Worm (Caenorhabditis elegans) whole organism, L4 larva: Measurements from ENCODE around the gene K03A11.6.

Experiments
- D1046.2 ChIP-seq: fragments of 200-800 bp; sonication (Bioruptor generic); IDR thresholded peaks from 2 replicates; pipeline ENCODE4 v1.3.6; 2022; ENCODE audit warnings: missing genetic modification characterization, missing compliant biosample characterization
- F37D6.2 ChIP-seq: sonication (generic microtip); optimal IDR thresholded peaks from 2 replicates; lab custom pipeline; 2016; ENCODE audit warnings: mild to moderate bottlenecking, missing genetic modification characterization, missing compliant biosample characterization
- F44E2.7 ChIP-seq: fragments of 200-800 bp; sonication (Bioruptor generic); IDR thresholded peaks from 2 replicates; pipeline ENCODE4 v2.1.2; 2022; ENCODE audit warnings: missing genetic modification characterization, missing compliant biosample characterization
- T26A8.4 ChIP-seq: fragments of 200-800 bp; sonication (Bioruptor generic); IDR thresholded peaks from 2 replicates; pipeline ENCODE4 v1.3.6; 2022; ENCODE audit warnings: missing genetic modification characterization, missing compliant biosample characterization
- Y105C5A.15 ChIP-seq: fragments of 200-800 bp; sonication (Bioruptor generic); IDR thresholded peaks from 2 replicates; pipeline ENCODE4 v1.3.6; 2022; ENCODE audit warnings: missing genetic modification characterization, missing compliant biosample characterization
- Y75B8A.6 ChIP-seq: fragments of 200-800 bp; sonication (Bioruptor generic); IDR thresholded peaks from 2 replicates; pipeline ENCODE4 v1.3.6; 2022; ENCODE audit warnings: missing genetic modification reagents, missing genetic modification characterization, missing compliant biosample characterization
- aha-1 ChIP-seq: fragments of 150-350 bp; peaks from one replicate; lab custom pipeline; 2014; ENCODE audit warnings: missing biosample characterization, missing genetic modification characterization
- arid-1 ChIP-seq: fragments of 200-800 bp; sonication (Bioruptor generic); conservative IDR thresholded peaks from 2 replicates; pipeline ENCODE4 v1.3.6; 2022; ENCODE audit warnings: missing genetic modification reagents, missing genetic modification characterization, missing compliant biosample characterization
- ceh-20 ChIP-seq: fragments of 200-800 bp; sonication (Bioruptor generic); IDR thresholded peaks from 2 replicates; pipeline ENCODE4 v1.3.6; 2022; ENCODE audit warnings: missing genetic modification reagents, missing genetic modification characterization, missing compliant biosample characterization
- ceh-44 ChIP-seq: fragments of 200-800 bp; sonication (Bioruptor generic); IDR thresholded peaks from 2 replicates; pipeline ENCODE4 v1.3.6; 2022; ENCODE audit warnings: missing genetic modification reagents, missing genetic modification characterization, missing compliant biosample characterization
- ceh-82 ChIP-seq: sonication (generic microtip); optimal IDR thresholded peaks from 2 replicates; lab custom pipeline; 2017; ENCODE audit warnings: missing biosample characterization, missing genetic modification characterization
- ces-1 ChIP-seq: fragments of 150-350 bp; sonication (generic microtip); optimal IDR thresholded peaks from 4 replicates; lab custom pipeline; 2014; ENCODE audit warnings: missing biosample characterization, missing genetic modification reagents, missing genetic modification characterization
- daf-16 ChIP-seq, 3 experiments: sonication (generic microtip); optimal IDR thresholded peaks; 2 replicates each; lab custom pipeline; 2016 to 2017; ENCODE audit warnings: missing genetic modification characterization in 3 of 3, missing genetic modification reagents in 3 of 3, mild to moderate bottlenecking in 2 of 3, missing compliant biosample characterization in 2 of 3, missing biosample characterization in 1 of 3, moderate library complexity in 1 of 3
- dmd-9 ChIP-seq: fragments of 200-800 bp; sonication (Bioruptor generic); IDR thresholded peaks from 2 replicates; pipeline ENCODE4 v1.3.6; 2022; ENCODE audit warnings: missing genetic modification reagents, missing genetic modification characterization, missing compliant biosample characterization
- dpl-1 ChIP-seq: fragments of 150-350 bp; optimal IDR thresholded peaks from 2 replicates; lab custom pipeline; 2014; ENCODE audit warnings: missing biosample characterization, missing genetic modification reagents, missing genetic modification characterization
- duxl-1 ChIP-seq: sonication (generic microtip); optimal IDR thresholded peaks from 2 replicates; lab custom pipeline; 2016; ENCODE audit warnings: mild to moderate bottlenecking, missing genetic modification characterization, moderate library complexity, missing compliant biosample characterization; ENCODE audit not compliant: poor library complexity
- egl-43 ChIP-seq: fragments of 200-800 bp; sonication (Bioruptor generic); IDR thresholded peaks from 2 replicates; pipeline ENCODE4 v1.3.6; 2022; ENCODE audit warnings: missing genetic modification reagents, missing genetic modification characterization, missing compliant biosample characterization
- fkh-10 ChIP-seq: fragments of 150-350 bp; optimal IDR thresholded peaks from 2 replicates; lab custom pipeline; 2014; ENCODE audit warnings: missing biosample characterization, missing genetic modification reagents, missing genetic modification characterization
- gei-8 ChIP-seq: fragments of 200-800 bp; sonication (Bioruptor generic); optimal IDR thresholded peaks from 2 replicates; lab custom pipeline; 2018; ENCODE audit warnings: mild to moderate bottlenecking, missing genetic modification characterization, missing compliant biosample characterization
- hlh-30 ChIP-seq: sonication (generic microtip); optimal IDR thresholded peaks from 2 replicates; lab custom pipeline; 2017; ENCODE audit warnings: antibody characterized with exemption, mild to moderate bottlenecking, missing genetic modification characterization, missing compliant biosample characterization; ENCODE audit not compliant: insufficient read depth
- jun-1 ChIP-seq: fragments of 150-350 bp; optimal IDR thresholded peaks from 2 replicates; lab custom pipeline; 2014; ENCODE audit warnings: missing biosample characterization, missing genetic modification reagents, missing genetic modification characterization
- lim-7 ChIP-seq: fragments of 200-800 bp; sonication (Bioruptor generic); IDR thresholded peaks from 2 replicates; pipeline ENCODE4 v1.3.6; 2022; ENCODE audit warnings: missing genetic modification characterization, missing compliant biosample characterization
- lin-13 ChIP-seq: fragments of 150-350 bp; optimal IDR thresholded peaks from 2 replicates; lab custom pipeline; 2014; ENCODE audit warnings: missing biosample characterization, missing genetic modification reagents, missing genetic modification characterization
- lin-38 ChIP-seq: fragments of 200-800 bp; sonication (Bioruptor generic); IDR thresholded peaks from 2 replicates; pipeline ENCODE4 v1.3.6; 2022; ENCODE audit warnings: missing genetic modification reagents, missing genetic modification characterization, missing compliant biosample characterization
- lsy-2 ChIP-seq, 2 experiments: fragments of 150-350 bp in 1 of 2; sonication (generic microtip) in 1 of 2; optimal IDR thresholded peaks; 2 replicates each; lab custom pipeline; 2014 to 2017; ENCODE audit warnings: missing biosample characterization in 2 of 2, missing genetic modification characterization in 2 of 2
- madf-5 ChIP-seq, 2 experiments: fragments of 200-800 bp; sonication (Bioruptor generic); IDR thresholded peaks; 2 replicates each; pipeline ENCODE4 v1.3.6; 2022; ENCODE audit warnings: missing compliant biosample characterization in 2 of 2, missing genetic modification characterization in 2 of 2
- mdt-29 ChIP-seq: fragments of 200-800 bp; sonication (Bioruptor generic); IDR thresholded peaks from 2 replicates; pipeline ENCODE4 v1.3.6; 2022; ENCODE audit warnings: missing genetic modification reagents, missing genetic modification characterization, missing compliant biosample characterization
- mxl-2 ChIP-seq: fragments of 200-800 bp; sonication (Bioruptor generic); conservative IDR thresholded peaks from 2 replicates; pipeline ENCODE4 v1.3.6; 2022; ENCODE audit warnings: missing genetic modification reagents, missing genetic modification characterization, missing compliant biosample characterization
- mxl-3 ChIP-seq: fragments of 200-800 bp; sonication (Bioruptor generic); optimal IDR thresholded peaks from 2 replicates; lab custom pipeline; 2018; ENCODE audit warnings: mild to moderate bottlenecking, missing genetic modification characterization, missing compliant biosample characterization
- nhr-10 ChIP-seq: fragments of 150-350 bp; optimal IDR thresholded peaks from 2 replicates; lab custom pipeline; 2014; ENCODE audit warnings: missing biosample characterization, missing genetic modification characterization
- nhr-237 ChIP-seq: sonication (generic microtip); optimal IDR thresholded peaks from 2 replicates; lab custom pipeline; 2017; ENCODE audit warnings: missing biosample characterization, missing genetic modification characterization
- nhr-25 ChIP-seq: sonication (generic microtip); optimal IDR thresholded peaks from 2 replicates; lab custom pipeline; 2017; ENCODE audit warnings: missing genetic modification characterization, mild to moderate bottlenecking, missing compliant biosample characterization, antibody characterized with exemption, moderate library complexity, borderline replicate concordance; ENCODE audit not compliant: insufficient read depth
- nhr-28 ChIP-seq: fragments of 150-350 bp; optimal IDR thresholded peaks from 2 replicates; lab custom pipeline; 2014; ENCODE audit warnings: missing biosample characterization, missing genetic modification characterization
- nhr-41 ChIP-seq: fragments of 200-800 bp; sonication (Bioruptor generic); IDR thresholded peaks from 2 replicates; pipeline ENCODE4 v1.3.6; 2022; ENCODE audit warnings: missing genetic modification reagents, missing genetic modification characterization, missing compliant biosample characterization
- nhr-42 ChIP-seq: fragments of 200-800 bp; sonication (Bioruptor generic); IDR thresholded peaks from 2 replicates; pipeline ENCODE4 v1.3.6; 2022; ENCODE audit warnings: missing genetic modification characterization, missing compliant biosample characterization
- nhr-48 ChIP-seq: sonication (generic microtip); optimal IDR thresholded peaks from 2 replicates; lab custom pipeline; 2016; ENCODE audit warnings: mild to moderate bottlenecking, missing genetic modification characterization, missing compliant biosample characterization
- pqm-1 ChIP-seq: sonication (generic microtip); optimal IDR thresholded peaks from 2 replicates; lab custom pipeline; 2017; ENCODE audit warnings: missing biosample characterization, missing genetic modification characterization
- rbr-2 ChIP-seq: sonication (generic microtip); optimal IDR thresholded peaks from 2 replicates; lab custom pipeline; 2016; ENCODE audit warnings: missing genotype, missing genetic modification characterization, missing compliant biosample characterization
- sdz-12 ChIP-seq: fragments of 200-800 bp; sonication (Bioruptor generic); optimal IDR thresholded peaks from 2 replicates; lab custom pipeline; 2018; ENCODE audit warnings: mild to moderate bottlenecking, missing genetic modification characterization, missing compliant biosample characterization
- set-16 ChIP-seq: fragments of 200-800 bp; sonication (Bioruptor generic); IDR thresholded peaks from 2 replicates; pipeline ENCODE4 v1.3.6; 2022; ENCODE audit warnings: missing genetic modification reagents, missing genetic modification characterization, missing compliant biosample characterization
- skn-1 ChIP-seq: fragments of 150-350 bp; optimal IDR thresholded peaks from 2 replicates; lab custom pipeline; 2014; ENCODE audit warnings: missing biosample characterization, missing genetic modification characterization
- snpc-1.2 ChIP-seq: fragments of 200-800 bp; sonication (Bioruptor generic); IDR thresholded peaks from 2 replicates; pipeline ENCODE4 v1.3.6; 2022; ENCODE audit warnings: missing genetic modification reagents, missing genetic modification characterization, missing compliant biosample characterization
- spr-3 ChIP-seq: fragments of 200-800 bp; sonication (Bioruptor generic); optimal IDR thresholded peaks from 2 replicates; lab custom pipeline; 2018; ENCODE audit warnings: mild to moderate bottlenecking, missing genetic modification characterization, missing compliant biosample characterization
- vab-7 ChIP-seq: fragments of 200-800 bp; sonication (Bioruptor generic); IDR thresholded peaks from 2 replicates; pipeline ENCODE4 v1.3.6; 2022; ENCODE audit warnings: missing genetic modification reagents, missing genetic modification characterization, missing compliant biosample characterization
- zfp-2 ChIP-seq: sonication (generic microtip); optimal IDR thresholded peaks from 2 replicates; lab custom pipeline; 2016; ENCODE audit warnings: mild to moderate bottlenecking, missing genetic modification characterization, missing compliant biosample characterization
- zfp-3 ChIP-seq: fragments of 200-800 bp; sonication (Bioruptor generic); conservative IDR thresholded peaks from 2 replicates; pipeline ENCODE4 v1.3.6; 2022; ENCODE audit warnings: missing genetic modification reagents, missing genetic modification characterization, missing compliant biosample characterization

Gene K03A11.6

ce11 chrX:13038791-13039190 lies 16.9 kb upstream of the K03A11.6 start (continued):
- TF ChIP-seq vab-7 (GFP tag; lab: Robert Waterston, UW) (peak; percentile 71), mxl-2 (no peak), lim-7 (peak; percentile 74), lin-38 (GFP tag; lab: Robert Waterston, UW) (no peak), duxl-1 (tag; lab: Kevin White, UChicago) (peak; percentile 11)

DNA sequence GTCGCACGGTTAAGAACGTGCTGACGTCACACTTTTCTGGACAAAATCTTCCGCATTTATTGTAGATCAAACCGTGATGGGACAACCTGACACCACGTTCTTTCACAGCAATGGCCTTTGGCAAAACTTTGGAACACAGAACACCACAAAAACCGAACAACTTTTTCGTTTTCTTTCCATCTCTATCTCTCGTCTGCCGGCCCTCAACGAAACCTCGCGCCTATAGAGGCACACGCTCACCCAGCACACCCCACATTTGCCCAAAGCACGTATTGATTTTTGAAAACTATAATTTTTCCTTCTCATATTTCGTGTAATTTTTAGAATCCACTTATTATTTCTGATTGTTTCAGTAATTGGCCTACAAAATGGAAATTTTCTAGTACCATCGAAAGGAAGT lies 13.8 kb upstream of the K03A11.6 start:
- no peak for TF ChIP-seq spr-3 (GFP tag; lab: Kevin White, UChicago)
- TF ChIP-seq rbr-2 (tag; lab: Kevin White, UChicago): no peak
- TF ChIP-seq nhr-10 (tag; lab: Kevin White, UChicago): no peak
- no peak for TF ChIP-seq ceh-44 (GFP tag; lab: Robert Waterston, UW)
- no peak for TF ChIP-seq skn-1
- no peak for TF ChIP-seq lsy-2 (tag; optimal IDR thresholded peaks at IDR 0.05; lab: Kevin White, UChicago)
- peak; percentile 58 for TF ChIP-seq hlh-30 (tag; lab: Kevin White, UChicago)
- no peak for TF ChIP-seq ces-1 (GFP tag; lab: Kevin White, UChicago)
- TF ChIP-seq ceh-20: no peak
- no peak for TF ChIP-seq fkh-10 (GFP tag; lab: Kevin White, UChicago)
- peak; percentile 74 for TF ChIP-seq aha-1 (tag; lab: Kevin White, UChicago)
- no peak for TF ChIP-seq ceh-82
- no peak for TF ChIP-seq arid-1 (GFP tag; lab: Robert Waterston, UW)
- no peak for TF ChIP-seq nhr-237 (tag; lab: Kevin White, UChicago)

ce11 chrX:13046324-13046723 lies 9.3 kb upstream of the K03A11.6 start:
- TF ChIP-seq egl-43 (GFP tag; lab: Robert Waterston, UW) (peak; percentile 99), madf-5 (GFP tag; IDR thresholded peaks at IDR 0.05; lab: Robert Waterston, UW) (peak; percentile 74 to 92; a peak in 3 of 4 replicates), nhr-42 (GFP tag; lab: Robert Waterston, UW) (peak; percentile 93), dmd-9 (peak; percentile 93), zfp-2 (tag; lab: Kevin White, UChicago) (peak; percentile 67), snpc-1.2 (GFP tag; lab: Robert Waterston, UW) (peak; percentile 94), lsy-2 (tag; optimal IDR thresholded peaks at IDR 0.05; lab: Kevin White, UChicago) (peak in 1 of 2 experiments; percentile 45), F37D6.2 (tag; lab: Kevin White, UChicago) (peak; percentile 85), mxl-3 (peak; percentile 63), F44E2.7 (GFP tag; lab: Robert Waterston, UW) (peak; percentile 86), lim-7 (peak; percentile 95), arid-1 (GFP tag; lab: Robert Waterston, UW) (peak; percentile 95), dpl-1 (peak; percentile 32), sdz-12 (GFP tag; lab: Kevin White, UChicago) (peak; percentile 95), zfp-3 (GFP tag; lab: Robert Waterston, UW) (peak; percentile 64; the same call in 1 of the 2 replicates), ceh-44 (GFP tag; lab: Robert Waterston, UW) (peak; percentile 96), set-16 (peak; percentile 63; the same call in 1 of the 2 replicates), nhr-25 (peak; percentile 45), mdt-29 (GFP tag; lab: Robert Waterston, UW) (peak; percentile 85), T26A8.4 (GFP tag; lab: Robert Waterston, UW) (peak; percentile 96), lin-13 (GFP tag; lab: Kevin White, UChicago) (peak; percentile 75), nhr-48 (tag; lab: Kevin White, UChicago) (peak; percentile 80), daf-16 (GFP tag; optimal IDR thresholded peaks at IDR 0.05; lab: Kevin White, UChicago) (peak; percentile 57 to 94), daf-16 (tag; optimal IDR thresholded peaks at IDR 0.05; lab: Kevin White, UChicago) (peak; percentile 85), pqm-1 (peak; percentile 16), nhr-28 (peak; percentile 85), Y105C5A.15 (GFP tag; lab: Robert Waterston, UW) (peak; percentile 93), jun-1 (tag; lab: Kevin White, UChicago) (peak; percentile 85), hlh-30 (tag; lab: Kevin White, UChicago) (peak; percentile 79), Y75B8A.6 (peak; percentile 76), nhr-41 (peak; percentile 85), gei-8 (GFP tag; lab: Kevin White, UChicago) (peak; percentile 95), D1046.2 (GFP tag; lab: Robert Waterston, UW) (peak; percentile 78), spr-3 (GFP tag; lab: Kevin White, UChicago) (peak; percentile 70)
